Worm (Caenorhabditis elegans) whole organism, young adult: ENCODE results near the gene F56D6.18.

Experiments used
- F23B12.7 ChIP-seq: sonication (generic microtip); optimal IDR thresholded peaks from 2 replicates; lab custom pipeline; 2017; ENCODE audit warnings: missing genetic modification characterization, mild to moderate bottlenecking, missing compliant biosample characterization, antibody characterized with exemption, moderate library complexity; ENCODE audit not compliant: insufficient read depth
- F33H1.4 ChIP-seq: fragments of 200-800 bp; sonication (Bioruptor generic); IDR thresholded peaks from 2 replicates; pipeline ENCODE4 v1.3.6; 2022; ENCODE audit warnings: missing genetic modification reagents, missing genetic modification characterization, missing compliant biosample characterization
- K11D2.4 ChIP-seq: fragments of 200-800 bp; sonication (Bioruptor generic); IDR thresholded peaks from 2 replicates; pipeline ENCODE4 v1.3.6; 2022; ENCODE audit warnings: missing genetic modification reagents, missing genetic modification characterization, missing compliant biosample characterization
- Y56A3A.18 ChIP-seq: fragments of 200-800 bp; sonication (Bioruptor generic); IDR thresholded peaks from 2 replicates; pipeline ENCODE4 v1.3.6; 2022; ENCODE audit warnings: missing genetic modification reagents, missing genetic modification characterization, missing compliant biosample characterization
- aptf-3 ChIP-seq: fragments of 200-800 bp; sonication (Bioruptor generic); IDR thresholded peaks from 2 replicates; pipeline ENCODE4 v1.3.6; 2022; ENCODE audit warnings: missing genetic modification characterization, missing compliant biosample characterization
- atf-7 ChIP-seq: sonication (generic microtip); optimal IDR thresholded peaks from 2 replicates; lab custom pipeline; 2017; ENCODE audit warnings: mild to moderate bottlenecking, missing genetic modification characterization, missing compliant biosample characterization
- bed-1 ChIP-seq: fragments of 200-800 bp; sonication (Bioruptor generic); IDR thresholded peaks from 2 replicates; pipeline ENCODE4 v1.3.6; 2022; ENCODE audit warnings: missing genetic modification reagents, missing genetic modification characterization, missing compliant biosample characterization
- cebp-1 ChIP-seq, 2 experiments: fragments of 200-800 bp in 1 of 2; sonication (Bioruptor generic) in 1 of 2; sonication (generic microtip) in 1 of 2; IDR thresholded peaks in 1 of 2; optimal IDR thresholded peaks in 1 of 2; 2 replicates each; pipeline versions ENCODE4 v1.3.6 to Lab custom; 2017 to 2022; ENCODE audit warnings: missing compliant biosample characterization in 2 of 2, missing genetic modification characterization in 2 of 2, mild to moderate bottlenecking in 1 of 2, missing genetic modification reagents in 1 of 2, moderate library complexity in 1 of 2
- ceh-100 ChIP-seq: fragments of 200-800 bp; sonication (Bioruptor generic); IDR thresholded peaks from 2 replicates; pipeline ENCODE4 v1.3.6; 2022; ENCODE audit warnings: missing genetic modification reagents, missing genetic modification characterization, missing compliant biosample characterization
- chd-7 ChIP-seq: sonication (generic microtip); optimal IDR thresholded peaks from 2 replicates; lab custom pipeline; 2016; ENCODE audit warnings: mild to moderate bottlenecking, missing genetic modification characterization, moderate library complexity, missing compliant biosample characterization
- egrh-3 ChIP-seq: fragments of 200-800 bp; sonication (Bioruptor generic); IDR thresholded peaks from 2 replicates; pipeline ENCODE4 v1.3.6; 2022; ENCODE audit warnings: missing genetic modification reagents, missing genetic modification characterization, missing compliant biosample characterization
- hmg-1.2 ChIP-seq: fragments of 200-800 bp; sonication (Bioruptor generic); IDR thresholded peaks from 2 replicates; pipeline ENCODE4 v1.3.6; 2022; ENCODE audit warnings: missing genetic modification reagents, missing genetic modification characterization, missing compliant biosample characterization
- let-607 ChIP-seq, 2 experiments: fragments of 200-800 bp in 1 of 2; sonication (Bioruptor generic) in 1 of 2; sonication (generic microtip) in 1 of 2; optimal IDR thresholded peaks; 2 replicates each; lab custom pipeline; 2016 to 2018; ENCODE audit warnings: mild to moderate bottlenecking in 2 of 2, missing compliant biosample characterization in 2 of 2, missing genetic modification characterization in 2 of 2, moderate library complexity in 2 of 2, missing genotype in 1 of 2
- lin-26 ChIP-seq: fragments of 200-800 bp; sonication (Bioruptor generic); IDR thresholded peaks from 2 replicates; pipeline ENCODE4 v1.3.6; 2022; ENCODE audit warnings: missing genetic modification reagents, missing genetic modification characterization, missing compliant biosample characterization
- madf-3 ChIP-seq: fragments of 200-800 bp; sonication (Bioruptor generic); IDR thresholded peaks from 2 replicates; pipeline ENCODE4 v1.3.6; 2022; ENCODE audit warnings: missing genetic modification reagents, missing genetic modification characterization, missing compliant biosample characterization
- mel-28 ChIP-seq: sonication (generic microtip); optimal IDR thresholded peaks from 2 replicates; lab custom pipeline; 2016; ENCODE audit warnings: borderline replicate concordance, mild to moderate bottlenecking, missing genetic modification characterization, missing compliant biosample characterization
- nfyb-1 ChIP-seq: fragments of 200-800 bp; sonication (Bioruptor generic); IDR thresholded peaks from 2 replicates; pipeline ENCODE4 v1.3.6; 2022; ENCODE audit warnings: missing genetic modification reagents, missing genetic modification characterization, missing compliant biosample characterization
- nhr-80 ChIP-seq: sonication (generic microtip); optimal IDR thresholded peaks from 2 replicates; lab custom pipeline; 2016; ENCODE audit warnings: missing genetic modification characterization, missing compliant biosample characterization
- tbx-9 ChIP-seq: sonication (generic microtip); optimal IDR thresholded peaks from 2 replicates; lab custom pipeline; 2016; ENCODE audit warnings: borderline replicate concordance, missing genetic modification characterization, inconsistent platforms, missing compliant biosample characterization
- unc-130 ChIP-seq: sonication (generic microtip); optimal IDR thresholded peaks from 2 replicates; lab custom pipeline; 2016; ENCODE audit warnings: missing genetic modification reagents, missing genetic modification characterization, missing compliant biosample characterization

F56D6.18 gene

DNA sequence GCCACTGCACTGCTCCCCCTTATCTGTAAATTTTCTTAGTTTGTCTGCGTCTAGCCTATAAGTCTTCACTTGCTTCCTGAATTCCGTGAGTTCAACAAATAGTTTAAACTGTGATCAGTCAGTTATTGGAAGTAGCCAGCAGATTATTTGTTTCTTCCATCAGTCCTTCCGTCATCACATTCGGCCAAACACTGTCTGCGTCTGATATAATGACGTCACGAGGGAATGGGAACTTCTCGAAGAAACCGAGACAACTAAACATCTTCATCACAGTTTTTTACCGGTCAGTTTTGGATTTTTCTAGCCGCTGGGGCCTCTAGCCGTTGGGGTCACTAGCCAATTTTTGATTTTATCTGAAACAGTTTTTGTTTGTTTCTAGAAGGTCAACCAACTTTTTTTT, 45.7 kb downstream of the F56D6.18 start:
- TF ChIP-seq nhr-80, result peak; percentile 34
- TF ChIP-seq egrh-3 (GFP tag; lab: Robert Waterston, UW), result no peak

DNA sequence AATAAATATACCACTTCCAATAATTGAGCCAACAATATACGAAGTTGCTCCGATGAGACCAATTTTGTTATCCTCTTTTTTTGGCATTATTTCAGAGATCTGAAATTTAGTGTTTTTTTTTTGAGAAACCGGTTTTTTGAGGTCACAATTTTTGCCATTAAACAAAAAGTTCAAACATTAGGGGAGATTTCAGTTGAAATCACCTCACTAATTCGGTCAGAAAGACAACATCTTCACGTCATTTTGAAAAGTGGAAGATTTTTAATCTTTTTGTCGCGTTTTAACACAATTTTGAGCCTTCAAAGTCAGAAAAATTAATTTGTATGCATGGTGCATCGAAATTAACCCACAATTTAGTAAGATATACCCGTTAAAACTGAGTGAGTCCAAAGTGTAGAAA, 46.8 kb downstream of the F56D6.18 start, which contains the start of gene aat-8:
Gene aat-8, minus strand, starts transcription at position 101 of the 400 bp plus-strand sequence.
- TF ChIP-seq F33H1.4 (GFP tag; lab: Robert Waterston, UW), result no peak
- TF ChIP-seq madf-3 (GFP tag; lab: Robert Waterston, UW), result no peak
- TF ChIP-seq cebp-1 (GFP tag; IDR thresholded peaks at IDR 0.05; lab: Robert Waterston, UW), result no peak
- no peak for TF ChIP-seq cebp-1 (tag; optimal IDR thresholded peaks at IDR 0.05; lab: Kevin White, UChicago)
- no peak for TF ChIP-seq chd-7 (tag; lab: Kevin White, UChicago)
- TF ChIP-seq bed-1 (GFP tag; lab: Robert Waterston, UW), result no peak
- TF ChIP-seq tbx-9 (tag; lab: Kevin White, UChicago), result no peak
- no peak for TF ChIP-seq atf-7 (tag; lab: Kevin White, UChicago)
- TF ChIP-seq aptf-3, result no peak
- TF ChIP-seq lin-26 (GFP tag; lab: Robert Waterston, UW), result no peak
- no peak for TF ChIP-seq mel-28 (tag; lab: Kevin White, UChicago)

- TF ChIP-seq hmg-1.2 (GFP tag; lab: Robert Waterston, UW) (no peak), Y56A3A.18 (GFP tag; lab: Robert Waterston, UW) (no peak), atf-7 (tag; lab: Kevin White, UChicago) (no peak), nfyb-1 (GFP tag; lab: Robert Waterston, UW) (no peak), K11D2.4 (GFP tag; lab: Robert Waterston, UW) (no peak), unc-130 (GFP tag; lab: Kevin White, UChicago) (no peak), ceh-100 (GFP tag; lab: Robert Waterston, UW) (no peak), F23B12.7 (tag; lab: Kevin White, UChicago) (no peak), let-607 (tag; optimal IDR thresholded peaks at IDR 0.05; lab: Kevin White, UChicago) (no peak)
Measured at ce11 chrIV:3862948-3863347, 48.8 kb downstream of the F56D6.18 start.
